Fruit fly (Drosophila melanogaster) whole organism, prepupa: ENCODE results near the gene Ssdp.
A peak's percentile ranks its signal among the peaks of the same experiment; 100 is the strongest.

Experiments
- CG10631 ChIP-seq: fragments of 200-800 bp; sonication (Bioruptor generic); optimal IDR thresholded peaks from 2 replicates; lab custom pipeline; 2016; ENCODE audit warnings: missing biosample characterization, missing genetic modification characterization
- CG11294 ChIP-seq: fragments of 200-800 bp; sonication (Bioruptor generic); IDR thresholded peaks from 2 replicates; pipeline ENCODE4 v1.3.6; 2022; ENCODE audit warnings: missing biosample characterization, missing genetic modification characterization
- CG11762 ChIP-seq: fragments of 200-800 bp; sonication (Bioruptor generic); optimal IDR thresholded peaks from 3 replicates; lab custom pipeline; 2016; ENCODE audit warnings: missing biosample characterization, missing genetic modification characterization; ENCODE audit not compliant: insufficient read depth
- CG11902 ChIP-seq: fragments of 200-800 bp; sonication (Bioruptor generic); optimal IDR thresholded peaks from 3 replicates; lab custom pipeline; 2016; ENCODE audit warnings: missing biosample characterization, missing genetic modification characterization
- CG1621 ChIP-seq: fragments of 200-800 bp; sonication (Bioruptor generic); optimal IDR thresholded peaks from 3 replicates; lab custom pipeline; 2018; ENCODE audit warnings: missing biosample characterization, mild to moderate bottlenecking, missing genetic modification characterization
- CG3032 ChIP-seq: fragments of 200-800 bp; optimal IDR thresholded peaks from 2 replicates; lab custom pipeline; 2019; ENCODE audit warnings: missing biosample characterization, mild to moderate bottlenecking, missing genetic modification characterization, moderate library complexity
- CG31627 ChIP-seq: fragments of 200-800 bp; sonication (Bioruptor generic); optimal IDR thresholded peaks from 3 replicates; lab custom pipeline; 2016; ENCODE audit warnings: missing biosample characterization, missing genetic modification characterization
- CG4318 ChIP-seq: fragments of 200-800 bp; sonication (Bioruptor generic); optimal IDR thresholded peaks from 3 replicates; lab custom pipeline; 2017; ENCODE audit warnings: missing biosample characterization, mild to moderate bottlenecking, missing genetic modification characterization
- CG6163 ChIP-seq: fragments of 200-800 bp; sonication (Bioruptor generic); IDR thresholded peaks from 3 replicates; pipeline ENCODE4 v1.3.6; 2022; ENCODE audit warnings: missing biosample characterization, missing genetic modification characterization
- CG6792 ChIP-seq: fragments of 200-800 bp; sonication (Bioruptor generic); optimal IDR thresholded peaks from 3 replicates; lab custom pipeline; 2016; ENCODE audit warnings: missing biosample characterization, missing genetic modification characterization
- CG6854 ChIP-seq: fragments of 200-800 bp; sonication (Bioruptor generic); optimal IDR thresholded peaks from 2 replicates; lab custom pipeline; 2017; ENCODE audit warnings: missing biosample characterization, mild to moderate bottlenecking, missing genetic modification characterization
- CG7368 ChIP-seq: fragments of 200-800 bp; sonication (Bioruptor generic); optimal IDR thresholded peaks from 3 replicates; lab custom pipeline; 2016; ENCODE audit warnings: missing biosample characterization, missing genetic modification characterization
- CG8119 ChIP-seq: fragments of 200-800 bp; sonication (Bioruptor generic); IDR thresholded peaks from 3 replicates; pipeline ENCODE4 v1.3.6; 2022; ENCODE audit warnings: missing biosample characterization, missing genetic modification characterization
- CG8632 ChIP-seq: fragments of 200-800 bp; sonication (Bioruptor generic); optimal IDR thresholded peaks from 3 replicates; lab custom pipeline; 2016; ENCODE audit warnings: missing biosample characterization, missing genetic modification characterization
- Eip75B ChIP-seq: fragments of 200-800 bp; sonication (Bioruptor generic); optimal IDR thresholded peaks from 3 replicates; lab custom pipeline; 2016; ENCODE audit warnings: missing biosample characterization, missing genetic modification characterization
- Eip78C ChIP-seq: fragments of 200-800 bp; sonication (Bioruptor generic); peaks from one replicate; lab custom pipeline; 2016; ENCODE audit warnings: missing biosample characterization, missing genetic modification characterization
- Ets21C ChIP-seq: fragments of 200-800 bp; sonication (Bioruptor generic); optimal IDR thresholded peaks from 3 replicates; lab custom pipeline; 2016; ENCODE audit warnings: missing biosample characterization, missing genetic modification characterization
- Ets96B ChIP-seq: fragments of 200-800 bp; optimal IDR thresholded peaks from 2 replicates; lab custom pipeline; 2019; ENCODE audit warnings: missing biosample characterization, mild to moderate bottlenecking, missing genetic modification characterization, moderate library complexity
- Hr39 ChIP-seq: fragments of 200-800 bp; sonication (Bioruptor generic); optimal IDR thresholded peaks from 2 replicates; lab custom pipeline; 2016; ENCODE audit warnings: missing biosample characterization, missing genetic modification characterization
- Hr4 ChIP-seq: fragments of 200-800 bp; sonication (Bioruptor generic); optimal IDR thresholded peaks from 3 replicates; lab custom pipeline; 2016; ENCODE audit warnings: missing biosample characterization, missing genetic modification characterization
- Lpt ChIP-seq: fragments of 200-800 bp; sonication (Bioruptor generic); optimal IDR thresholded peaks from 3 replicates; lab custom pipeline; 2016; ENCODE audit warnings: missing biosample characterization, missing genetic modification characterization
- OdsH ChIP-seq: fragments of 200-800 bp; sonication (Bioruptor generic); optimal IDR thresholded peaks from 3 replicates; lab custom pipeline; 2016; ENCODE audit warnings: missing biosample characterization, missing genetic modification characterization
- Smox ChIP-seq: fragments of 200-800 bp; sonication (Bioruptor generic); optimal IDR thresholded peaks from 3 replicates; lab custom pipeline; 2016; ENCODE audit warnings: missing biosample characterization, missing genetic modification characterization
- Sox102F ChIP-seq: fragments of 200-800 bp; sonication (Bioruptor generic); optimal IDR thresholded peaks from 2 replicates; lab custom pipeline; 2016; ENCODE audit warnings: missing biosample characterization, mild to moderate bottlenecking, missing genetic modification characterization
- Sox14 ChIP-seq: fragments of 200-800 bp; sonication (Bioruptor generic); optimal IDR thresholded peaks from 3 replicates; lab custom pipeline; 2016; ENCODE audit warnings: missing biosample characterization, missing genetic modification characterization
- Sox15 ChIP-seq: fragments of 200-800 bp; sonication (Bioruptor generic); optimal IDR thresholded peaks from 3 replicates; lab custom pipeline; 2016; ENCODE audit warnings: missing biosample characterization, missing genetic modification characterization
- acj6 ChIP-seq: fragments of 200-800 bp; sonication (Bioruptor generic); optimal IDR thresholded peaks from 3 replicates; lab custom pipeline; 2016; ENCODE audit warnings: missing biosample characterization, missing genetic modification characterization
- cyc ChIP-seq: fragments of 200-800 bp; sonication (Bioruptor generic); optimal IDR thresholded peaks from 3 replicates; lab custom pipeline; 2016; ENCODE audit warnings: missing biosample characterization, missing genetic modification characterization
- dac ChIP-seq: fragments of 200-800 bp; sonication (Bioruptor generic); optimal IDR thresholded peaks from 2 replicates; lab custom pipeline; 2017; ENCODE audit warnings: missing biosample characterization, mild to moderate bottlenecking, missing genetic modification characterization
- dsx ChIP-seq: fragments of 200-800 bp; optimal IDR thresholded peaks from 3 replicates; lab custom pipeline; 2019; ENCODE audit warnings: missing biosample characterization, mild to moderate bottlenecking, missing genetic modification characterization, moderate library complexity; ENCODE audit not compliant: poor library complexity, severe bottlenecking
- esn ChIP-seq: fragments of 200-800 bp; sonication (Bioruptor generic); optimal IDR thresholded peaks from 2 replicates; lab custom pipeline; 2016; ENCODE audit warnings: missing biosample characterization, mild to moderate bottlenecking, missing genetic modification characterization, moderate library complexity
- fd59A ChIP-seq: fragments of 200-800 bp; sonication (Bioruptor generic); optimal IDR thresholded peaks from 2 replicates; lab custom pipeline; 2017; ENCODE audit warnings: missing biosample characterization, mild to moderate bottlenecking, missing genetic modification characterization, missing genetic modification reagents
- fd85E ChIP-seq: fragments of 200-800 bp; sonication (Bioruptor generic); optimal IDR thresholded peaks from 3 replicates; lab custom pipeline; 2016; ENCODE audit warnings: missing biosample characterization, missing genetic modification characterization
- fkh ChIP-seq: fragments of 200-800 bp; sonication (Bioruptor generic); optimal IDR thresholded peaks from 3 replicates; lab custom pipeline; 2017; ENCODE audit warnings: missing biosample characterization, mild to moderate bottlenecking, missing genetic modification characterization, moderate library complexity
- lz ChIP-seq: fragments of 200-800 bp; sonication (Bioruptor generic); optimal IDR thresholded peaks from 3 replicates; lab custom pipeline; 2016; ENCODE audit warnings: missing biosample characterization, missing genetic modification characterization
- net ChIP-seq: fragments of 200-800 bp; sonication (Bioruptor generic); optimal IDR thresholded peaks from 3 replicates; lab custom pipeline; 2016; ENCODE audit warnings: missing biosample characterization, missing genetic modification characterization
- salr ChIP-seq, 2 experiments: fragments of 200-800 bp; sonication (Bioruptor generic); optimal IDR thresholded peaks; 3 replicates each; lab custom pipeline; 2016 to 2018; ENCODE audit warnings: missing biosample characterization in 2 of 2, missing genetic modification characterization in 2 of 2, mild to moderate bottlenecking in 1 of 2
- spab ChIP-seq: fragments of 200-800 bp; sonication (Bioruptor generic); optimal IDR thresholded peaks from 2 replicates; lab custom pipeline; 2017; ENCODE audit warnings: missing biosample characterization, mild to moderate bottlenecking, missing genetic modification characterization, missing genetic modification reagents
- ss ChIP-seq, 2 experiments: fragments of 200-800 bp; sonication (Bioruptor generic); optimal IDR thresholded peaks; 2 replicates in 1 of 2; 3 replicates in 1 of 2; lab custom pipeline; 2017 to 2018; ENCODE audit warnings: mild to moderate bottlenecking in 2 of 2, missing biosample characterization in 2 of 2, missing genetic modification characterization in 2 of 2, moderate library complexity in 1 of 2
- svp ChIP-seq: fragments of 200-800 bp; sonication (Bioruptor generic); peaks from one replicate; lab custom pipeline; 2016; ENCODE audit warnings: missing biosample characterization, missing genetic modification characterization
- topi ChIP-seq: fragments of 200-800 bp; sonication (Bioruptor generic); optimal IDR thresholded peaks from 3 replicates; lab custom pipeline; 2016; ENCODE audit warnings: missing biosample characterization, missing genetic modification characterization
- vri ChIP-seq: fragments of 200-800 bp; sonication (Bioruptor generic); optimal IDR thresholded peaks from 3 replicates; lab custom pipeline; 2016; ENCODE audit warnings: missing biosample characterization, mild to moderate bottlenecking, missing genetic modification characterization

Ssdp gene

DNA sequence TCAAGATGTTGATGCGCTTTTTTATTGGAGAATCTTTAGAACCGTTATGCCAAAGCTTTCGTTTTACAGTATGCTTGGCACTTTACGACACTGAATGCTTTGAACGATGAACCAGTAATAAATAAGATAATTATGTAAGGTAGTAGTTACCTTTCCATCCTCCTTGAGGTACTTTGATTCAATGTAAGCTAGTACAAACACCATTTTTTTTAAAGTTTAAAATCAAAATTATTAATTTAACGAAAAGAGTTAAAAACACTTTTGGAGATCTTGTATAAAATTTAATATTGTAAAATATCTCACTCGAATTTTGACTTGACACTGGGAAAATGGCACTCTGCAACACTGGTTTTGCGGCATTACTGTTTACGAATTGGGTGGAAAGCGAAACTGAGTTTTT lies 14.0 kb downstream of the Ssdp start, which contains the start of the genes Arp5 and CG7208 (continued):
- TF ChIP-seq topi (GFP tag; lab: Kevin White, UChicago): peak; percentile 73
- TF ChIP-seq CG10631: no peak
- TF ChIP-seq ss (GFP tag; optimal IDR thresholded peaks at IDR 0.05; lab: Kevin White, UChicago): no peak
- no peak for TF ChIP-seq CG6792
- TF ChIP-seq vri (GFP tag; lab: Kevin White, UChicago): no peak
- TF ChIP-seq Sox102F: no peak
- TF ChIP-seq CG11762 (GFP tag; lab: Kevin White, UChicago): peak; percentile 36
- no peak for TF ChIP-seq spab (GFP tag; lab: Kevin White, UChicago)
- TF ChIP-seq Smox (GFP tag; lab: Kevin White, UChicago): no peak
- no peak for TF ChIP-seq fd59A (GFP tag; lab: Kevin White, UChicago)
- no peak for TF ChIP-seq dac (GFP tag; lab: Kevin White, UChicago)
- TF ChIP-seq Hr39 (GFP tag; lab: Kevin White, UChicago): peak; percentile 68
- TF ChIP-seq salr (GFP tag; optimal IDR thresholded peaks at IDR 0.05; lab: Kevin White, UChicago): no peak
- TF ChIP-seq, all 60 proteins: peak for 22

DNA sequence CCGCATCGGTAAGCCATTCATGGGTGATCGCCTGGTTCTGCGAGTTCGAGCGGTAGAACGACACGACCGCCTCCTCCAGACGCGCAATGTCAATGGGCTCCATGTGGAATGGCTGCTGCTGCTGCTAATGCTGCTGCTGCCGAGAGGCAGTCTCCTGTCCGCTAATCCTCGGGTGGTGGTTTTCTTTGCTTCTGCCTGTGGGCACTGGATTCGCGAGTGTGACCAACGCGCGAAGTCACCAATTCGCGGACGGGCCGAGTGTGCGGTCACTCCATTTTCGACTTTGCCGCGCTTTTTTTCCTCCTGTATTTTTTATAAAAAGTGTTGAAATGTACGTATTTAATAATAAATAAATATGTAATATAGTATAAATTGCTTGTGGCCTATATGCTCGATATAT lies 16.2 kb downstream of the Ssdp start, which contains the start of gene cdm:
cdm (minus strand) TSS at position 236 of the 400 bp plus-strand sequence.
- no peak for TF ChIP-seq Ets96B (tag; lab: Kevin White, UChicago)
- TF ChIP-seq CG6163 (GFP tag; lab: Robert Waterston, UW): peak; percentile 19; the same call in 1 of the 3 replicates
- peak; percentile 8 for TF ChIP-seq esn (GFP tag; lab: Kevin White, UChicago)

DNA sequence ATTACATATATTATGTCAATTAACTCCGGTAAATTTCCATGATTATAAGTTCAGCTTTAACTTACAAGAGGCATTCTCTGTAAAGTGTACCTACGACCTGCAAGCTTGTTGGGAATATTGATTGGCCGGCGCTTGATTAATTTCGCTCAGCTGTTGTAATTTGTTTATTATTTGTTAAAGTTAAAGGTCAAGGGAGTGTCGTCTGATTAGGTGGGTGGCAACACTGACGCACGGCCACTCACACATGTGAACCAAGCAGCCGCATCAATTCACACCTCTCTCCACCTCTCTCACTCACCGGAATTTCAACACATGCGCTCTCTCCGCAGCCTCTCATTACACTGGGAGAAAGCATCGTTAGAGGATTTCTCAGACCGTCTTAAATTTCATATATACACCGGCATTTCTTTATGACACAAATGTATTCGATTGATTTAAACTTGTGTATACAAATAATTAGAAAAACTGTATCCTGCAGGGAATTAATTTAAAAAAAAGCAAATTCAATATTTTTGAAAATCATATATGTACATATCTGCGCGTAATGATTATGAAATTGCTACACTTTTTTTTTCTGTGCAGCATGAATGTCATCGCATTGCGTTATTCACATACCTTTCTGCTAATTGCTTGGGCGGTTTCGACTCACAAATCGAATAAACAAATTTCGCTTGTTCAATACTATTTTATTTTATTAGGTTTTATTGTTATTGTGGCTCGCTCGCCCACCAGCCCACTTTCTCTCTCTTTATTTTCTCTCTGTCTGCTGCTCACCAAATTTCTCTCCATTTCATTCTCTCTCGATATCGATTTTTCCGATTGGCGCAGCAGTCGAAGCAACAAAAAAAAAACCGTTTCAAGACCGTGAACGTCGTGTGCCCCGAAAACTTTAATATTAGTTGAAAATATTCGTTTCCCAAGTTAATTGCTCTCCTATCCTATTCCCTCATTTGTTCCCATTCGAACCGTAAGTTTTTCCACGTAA lies 27.1 kb downstream of the Ssdp start:
- TF ChIP-seq esn (GFP tag; lab: Kevin White, UChicago): peak; percentile 85
- TF ChIP-seq cyc (GFP tag; lab: Kevin White, UChicago): peak; percentile 82
- TF ChIP-seq ss (GFP tag; optimal IDR thresholded peaks at IDR 0.05; lab: Kevin White, UChicago): no peak
- TF ChIP-seq CG6854 (GFP tag; lab: Kevin White, UChicago): peak; percentile 26
- TF ChIP-seq lz: peak; percentile 79
- no peak for TF ChIP-seq Eip75B (GFP tag; lab: Kevin White, UChicago)
- TF ChIP-seq Eip78C (GFP tag; lab: Kevin White, UChicago): peak; percentile 96
- no peak for TF ChIP-seq fkh (GFP tag; lab: Kevin White, UChicago)
- TF ChIP-seq CG10631: no peak
- peak; percentile 58 for TF ChIP-seq CG11294 (GFP tag; lab: Robert Waterston, UW)
- peak; percentile 91 for TF ChIP-seq svp (GFP tag; lab: Kevin White, UChicago)
- TF ChIP-seq dsx (GFP tag; lab: Kevin White, UChicago): no peak
- TF ChIP-seq CG1621: no peak
- TF ChIP-seq Lpt: peak; percentile 77
- TF ChIP-seq Hr4 (GFP tag; lab: Kevin White, UChicago): peak; percentile 92
- peak; percentile 72 for TF ChIP-seq Ets21C (GFP tag; lab: Kevin White, UChicago)
- TF ChIP-seq fd59A (GFP tag; lab: Kevin White, UChicago): peak; percentile 59
- TF ChIP-seq CG8632 (GFP tag; lab: Kevin White, UChicago): peak; percentile 65
- TF ChIP-seq CG3032 (tag; lab: Kevin White, UChicago): peak; percentile 64
- TF ChIP-seq acj6 (GFP tag; lab: Kevin White, UChicago): peak; percentile 82
- TF ChIP-seq Ets96B (tag; lab: Kevin White, UChicago): peak; percentile 67
- TF ChIP-seq fd85E (GFP tag; lab: Kevin White, UChicago): no peak
- TF ChIP-seq CG8119: peak; percentile 89
- peak; percentile 84 for TF ChIP-seq OdsH (GFP tag; lab: Kevin White, UChicago)
- TF ChIP-seq Hr39 (GFP tag; lab: Kevin White, UChicago): peak; percentile 75
- peak; percentile 66 for TF ChIP-seq CG6792
- no peak for TF ChIP-seq vri (GFP tag; lab: Kevin White, UChicago)
- peak; percentile 79 for TF ChIP-seq CG4318 (GFP tag; lab: Kevin White, UChicago)
- peak; percentile 81 for TF ChIP-seq net (GFP tag; lab: Kevin White, UChicago)
- peak; percentile 64 for TF ChIP-seq Sox15 (GFP tag; lab: Kevin White, UChicago)
- peak; percentile 80 for TF ChIP-seq Sox14 (GFP tag; lab: Kevin White, UChicago)
- TF ChIP-seq CG6163 (GFP tag; lab: Robert Waterston, UW): peak; percentile 74
- no peak for TF ChIP-seq spab (GFP tag; lab: Kevin White, UChicago)
- peak; percentile 83 for TF ChIP-seq topi (GFP tag; lab: Kevin White, UChicago)
- peak; percentile 50 for TF ChIP-seq CG11902 (GFP tag; lab: Kevin White, UChicago)
- TF ChIP-seq Smox (GFP tag; lab: Kevin White, UChicago): no peak
- TF ChIP-seq salr (GFP tag; optimal IDR thresholded peaks at IDR 0.05; lab: Kevin White, UChicago): peak in 1 of 2 experiments; percentile 87
- TF ChIP-seq Sox102F: no peak
- TF ChIP-seq CG31627 (GFP tag; lab: Kevin White, UChicago): peak; percentile 79
- TF ChIP-seq CG7368 (GFP tag; lab: Kevin White, UChicago): no peak
